Worm (Caenorhabditis elegans) whole organism, L4 larva: ENCODE data around the gene msi-1.

Experiments used
- D1046.2 ChIP-seq: fragments of 200-800 bp; sonication (Bioruptor generic); IDR thresholded peaks from 2 replicates; pipeline ENCODE4 v1.3.6; 2022; ENCODE audit warnings: missing genetic modification characterization, missing compliant biosample characterization
- F44E2.7 ChIP-seq: fragments of 200-800 bp; sonication (Bioruptor generic); IDR thresholded peaks from 2 replicates; pipeline ENCODE4 v2.1.2; 2022; ENCODE audit warnings: missing genetic modification characterization, missing compliant biosample characterization
- T26A8.4 ChIP-seq: fragments of 200-800 bp; sonication (Bioruptor generic); IDR thresholded peaks from 2 replicates; pipeline ENCODE4 v1.3.6; 2022; ENCODE audit warnings: missing genetic modification characterization, missing compliant biosample characterization
- Y105C5A.15 ChIP-seq: fragments of 200-800 bp; sonication (Bioruptor generic); IDR thresholded peaks from 2 replicates; pipeline ENCODE4 v1.3.6; 2022; ENCODE audit warnings: missing genetic modification characterization, missing compliant biosample characterization
- ZK337.2 ChIP-seq: fragments of 200-800 bp; sonication (Bioruptor generic); IDR thresholded peaks from 2 replicates; pipeline ENCODE4 v1.3.6; 2022; ENCODE audit warnings: missing genetic modification reagents, missing genetic modification characterization, missing compliant biosample characterization
- ZK546.5 ChIP-seq, 2 experiments: sonication (generic microtip); optimal IDR thresholded peaks; 2 replicates each; lab custom pipeline; 2017; ENCODE audit warnings: missing biosample characterization in 2 of 2, missing genetic modification characterization in 2 of 2
- ceh-20 ChIP-seq: fragments of 200-800 bp; sonication (Bioruptor generic); IDR thresholded peaks from 2 replicates; pipeline ENCODE4 v1.3.6; 2022; ENCODE audit warnings: missing genetic modification reagents, missing genetic modification characterization, missing compliant biosample characterization
- ceh-44 ChIP-seq: fragments of 200-800 bp; sonication (Bioruptor generic); IDR thresholded peaks from 2 replicates; pipeline ENCODE4 v1.3.6; 2022; ENCODE audit warnings: missing genetic modification reagents, missing genetic modification characterization, missing compliant biosample characterization
- ceh-62 ChIP-seq: sonication (generic microtip); optimal IDR thresholded peaks from 2 replicates; lab custom pipeline; 2017; ENCODE audit warnings: missing biosample characterization, missing genetic modification characterization
- cey-2 ChIP-seq: sonication (generic microtip); optimal IDR thresholded peaks from 3 replicates; lab custom pipeline; 2017; ENCODE audit warnings: missing genetic modification characterization, mild to moderate bottlenecking, missing compliant biosample characterization, antibody characterized with exemption, borderline replicate concordance; ENCODE audit not compliant: insufficient read depth
- daf-12 ChIP-seq: fragments of 150-350 bp; optimal IDR thresholded peaks from 2 replicates; lab custom pipeline; 2014; ENCODE audit warnings: missing biosample characterization, missing genetic modification reagents, missing genetic modification characterization
- daf-19 ChIP-seq: fragments of 200-800 bp; sonication (Bioruptor generic); conservative IDR thresholded peaks from 2 replicates; pipeline ENCODE4 v1.3.6; 2022; ENCODE audit warnings: missing genetic modification characterization, missing compliant biosample characterization
- daf-8 ChIP-seq: fragments of 200-800 bp; sonication (Bioruptor generic); IDR thresholded peaks from 2 replicates; pipeline ENCODE4 v1.3.6; 2022; ENCODE audit warnings: missing genetic modification characterization, missing compliant biosample characterization
- duxl-1 ChIP-seq: sonication (generic microtip); optimal IDR thresholded peaks from 2 replicates; lab custom pipeline; 2016; ENCODE audit warnings: mild to moderate bottlenecking, missing genetic modification characterization, moderate library complexity, missing compliant biosample characterization; ENCODE audit not compliant: poor library complexity
- dve-1 ChIP-seq: sonication (generic microtip); optimal IDR thresholded peaks from 2 replicates; lab custom pipeline; 2017; ENCODE audit warnings: antibody characterized with exemption, mild to moderate bottlenecking, missing genetic modification characterization, missing compliant biosample characterization; ENCODE audit not compliant: insufficient read depth
- fkh-10 ChIP-seq: fragments of 150-350 bp; optimal IDR thresholded peaks from 2 replicates; lab custom pipeline; 2014; ENCODE audit warnings: missing biosample characterization, missing genetic modification reagents, missing genetic modification characterization
- gei-8 ChIP-seq: fragments of 200-800 bp; sonication (Bioruptor generic); optimal IDR thresholded peaks from 2 replicates; lab custom pipeline; 2018; ENCODE audit warnings: mild to moderate bottlenecking, missing genetic modification characterization, missing compliant biosample characterization
- lin-13 ChIP-seq: fragments of 150-350 bp; optimal IDR thresholded peaks from 2 replicates; lab custom pipeline; 2014; ENCODE audit warnings: missing biosample characterization, missing genetic modification reagents, missing genetic modification characterization
- lin-15B ChIP-seq: fragments of 150-350 bp; sonication (generic microtip); optimal IDR thresholded peaks from 3 replicates; lab custom pipeline; 2014; ENCODE audit warnings: missing biosample characterization, missing genetic modification characterization
- lin-29 ChIP-seq: fragments of 200-800 bp; sonication (Bioruptor generic); IDR thresholded peaks from 2 replicates; pipeline ENCODE4 v1.3.6; 2022; ENCODE audit warnings: missing genetic modification reagents, missing genetic modification characterization, missing compliant biosample characterization
- lir-3 ChIP-seq: sonication (generic microtip); optimal IDR thresholded peaks from 2 replicates; lab custom pipeline; 2016; ENCODE audit warnings: mild to moderate bottlenecking, missing genetic modification characterization, missing compliant biosample characterization
- madf-9 ChIP-seq: fragments of 200-800 bp; sonication (Bioruptor generic); conservative IDR thresholded peaks from 2 replicates; pipeline ENCODE4 v1.3.6; 2022; ENCODE audit warnings: missing genetic modification reagents, missing genetic modification characterization, missing compliant biosample characterization
- mdt-29 ChIP-seq: fragments of 200-800 bp; sonication (Bioruptor generic); IDR thresholded peaks from 2 replicates; pipeline ENCODE4 v1.3.6; 2022; ENCODE audit warnings: missing genetic modification reagents, missing genetic modification characterization, missing compliant biosample characterization
- mxl-2 ChIP-seq: fragments of 200-800 bp; sonication (Bioruptor generic); conservative IDR thresholded peaks from 2 replicates; pipeline ENCODE4 v1.3.6; 2022; ENCODE audit warnings: missing genetic modification reagents, missing genetic modification characterization, missing compliant biosample characterization
- mxl-3 ChIP-seq: fragments of 200-800 bp; sonication (Bioruptor generic); optimal IDR thresholded peaks from 2 replicates; lab custom pipeline; 2018; ENCODE audit warnings: mild to moderate bottlenecking, missing genetic modification characterization, missing compliant biosample characterization
- nhr-10 ChIP-seq: fragments of 150-350 bp; optimal IDR thresholded peaks from 2 replicates; lab custom pipeline; 2014; ENCODE audit warnings: missing biosample characterization, missing genetic modification characterization
- nhr-11 ChIP-seq: fragments of 150-350 bp; optimal IDR thresholded peaks from 2 replicates; lab custom pipeline; 2014; ENCODE audit warnings: missing biosample characterization, missing genetic modification characterization
- nhr-111 ChIP-seq: fragments of 200-800 bp; sonication (Bioruptor generic); optimal IDR thresholded peaks from 2 replicates; lab custom pipeline; 2018; ENCODE audit warnings: mild to moderate bottlenecking, missing genetic modification characterization, missing compliant biosample characterization
- nhr-237 ChIP-seq: sonication (generic microtip); optimal IDR thresholded peaks from 2 replicates; lab custom pipeline; 2017; ENCODE audit warnings: missing biosample characterization, missing genetic modification characterization
- nhr-28 ChIP-seq: fragments of 150-350 bp; optimal IDR thresholded peaks from 2 replicates; lab custom pipeline; 2014; ENCODE audit warnings: missing biosample characterization, missing genetic modification characterization
- nhr-41 ChIP-seq: fragments of 200-800 bp; sonication (Bioruptor generic); IDR thresholded peaks from 2 replicates; pipeline ENCODE4 v1.3.6; 2022; ENCODE audit warnings: missing genetic modification reagents, missing genetic modification characterization, missing compliant biosample characterization
- nhr-42 ChIP-seq: fragments of 200-800 bp; sonication (Bioruptor generic); IDR thresholded peaks from 2 replicates; pipeline ENCODE4 v1.3.6; 2022; ENCODE audit warnings: missing genetic modification characterization, missing compliant biosample characterization
- nhr-48 ChIP-seq: sonication (generic microtip); optimal IDR thresholded peaks from 2 replicates; lab custom pipeline; 2016; ENCODE audit warnings: mild to moderate bottlenecking, missing genetic modification characterization, missing compliant biosample characterization
- nhr-76 ChIP-seq: fragments of 150-350 bp; optimal IDR thresholded peaks from 2 replicates; lab custom pipeline; 2014; ENCODE audit warnings: missing biosample characterization, missing genetic modification characterization
- php-3 ChIP-seq: fragments of 200-800 bp; sonication (Bioruptor generic); IDR thresholded peaks from 2 replicates; pipeline ENCODE4 v1.3.6; 2022; ENCODE audit warnings: missing genetic modification reagents, missing genetic modification characterization, missing compliant biosample characterization
- rbr-2 ChIP-seq: sonication (generic microtip); optimal IDR thresholded peaks from 2 replicates; lab custom pipeline; 2016; ENCODE audit warnings: missing genotype, missing genetic modification characterization, missing compliant biosample characterization
- saeg-2 ChIP-seq: fragments of 200-800 bp; sonication (Bioruptor generic); IDR thresholded peaks from 2 replicates; pipeline ENCODE4 v1.3.6; 2022; ENCODE audit warnings: missing genetic modification reagents, missing genetic modification characterization, missing compliant biosample characterization
- sdz-12 ChIP-seq: fragments of 200-800 bp; sonication (Bioruptor generic); optimal IDR thresholded peaks from 2 replicates; lab custom pipeline; 2018; ENCODE audit warnings: mild to moderate bottlenecking, missing genetic modification characterization, missing compliant biosample characterization
- set-16 ChIP-seq: fragments of 200-800 bp; sonication (Bioruptor generic); IDR thresholded peaks from 2 replicates; pipeline ENCODE4 v1.3.6; 2022; ENCODE audit warnings: missing genetic modification reagents, missing genetic modification characterization, missing compliant biosample characterization
- snpc-4 ChIP-seq: fragments of 150-350 bp; optimal IDR thresholded peaks from 2 replicates; lab custom pipeline; 2014; ENCODE audit warnings: missing biosample characterization, missing genetic modification characterization
- spr-3 ChIP-seq: fragments of 200-800 bp; sonication (Bioruptor generic); optimal IDR thresholded peaks from 2 replicates; lab custom pipeline; 2018; ENCODE audit warnings: mild to moderate bottlenecking, missing genetic modification characterization, missing compliant biosample characterization
- tag-97 ChIP-seq: fragments of 200-800 bp; sonication (Bioruptor generic); IDR thresholded peaks from 2 replicates; pipeline ENCODE4 v1.3.6; 2022; ENCODE audit warnings: missing genetic modification characterization, missing compliant biosample characterization
- tra-1 ChIP-seq: fragments of 200-800 bp; sonication (Bioruptor generic); IDR thresholded peaks from 2 replicates; pipeline ENCODE4 v1.3.6; 2022; ENCODE audit warnings: missing genetic modification reagents, missing genetic modification characterization, missing compliant biosample characterization
- unc-130 ChIP-seq: sonication (generic microtip); optimal IDR thresholded peaks from 2 replicates; lab custom pipeline; 2016; ENCODE audit warnings: missing genetic modification reagents, missing genetic modification characterization, missing compliant biosample characterization
- unc-62 ChIP-seq, 3 experiments: fragments of 150-350 bp in 1 of 3; sonication (generic microtip); optimal IDR thresholded peaks in 2 of 3; peaks in 1 of 3; 1 replicate in 1 of 3; 2 replicates in 2 of 3; lab custom pipeline; 2014 to 2017; ENCODE audit warnings: missing biosample characterization in 3 of 3, missing genetic modification characterization in 3 of 3, missing genetic modification reagents in 3 of 3, missing genotype in 1 of 3
- vab-7 ChIP-seq: fragments of 200-800 bp; sonication (Bioruptor generic); IDR thresholded peaks from 2 replicates; pipeline ENCODE4 v1.3.6; 2022; ENCODE audit warnings: missing genetic modification reagents, missing genetic modification characterization, missing compliant biosample characterization
- zfp-2 ChIP-seq: sonication (generic microtip); optimal IDR thresholded peaks from 2 replicates; lab custom pipeline; 2016; ENCODE audit warnings: mild to moderate bottlenecking, missing genetic modification characterization, missing compliant biosample characterization
- zfp-3 ChIP-seq: fragments of 200-800 bp; sonication (Bioruptor generic); conservative IDR thresholded peaks from 2 replicates; pipeline ENCODE4 v1.3.6; 2022; ENCODE audit warnings: missing genetic modification reagents, missing genetic modification characterization, missing compliant biosample characterization
- zip-2 ChIP-seq: fragments of 150-350 bp; optimal IDR thresholded peaks from 2 replicates; lab custom pipeline; 2014; ENCODE audit warnings: missing biosample characterization, missing genetic modification characterization
- ztf-11 ChIP-seq: fragments of 150-350 bp; optimal IDR thresholded peaks from 2 replicates; lab custom pipeline; 2014; ENCODE audit warnings: missing biosample characterization, missing genetic modification characterization
- ztf-7 ChIP-seq: fragments of 150-350 bp; optimal IDR thresholded peaks from 2 replicates; lab custom pipeline; 2014; ENCODE audit warnings: missing biosample characterization, missing genetic modification characterization

msi-1 gene

DNA sequence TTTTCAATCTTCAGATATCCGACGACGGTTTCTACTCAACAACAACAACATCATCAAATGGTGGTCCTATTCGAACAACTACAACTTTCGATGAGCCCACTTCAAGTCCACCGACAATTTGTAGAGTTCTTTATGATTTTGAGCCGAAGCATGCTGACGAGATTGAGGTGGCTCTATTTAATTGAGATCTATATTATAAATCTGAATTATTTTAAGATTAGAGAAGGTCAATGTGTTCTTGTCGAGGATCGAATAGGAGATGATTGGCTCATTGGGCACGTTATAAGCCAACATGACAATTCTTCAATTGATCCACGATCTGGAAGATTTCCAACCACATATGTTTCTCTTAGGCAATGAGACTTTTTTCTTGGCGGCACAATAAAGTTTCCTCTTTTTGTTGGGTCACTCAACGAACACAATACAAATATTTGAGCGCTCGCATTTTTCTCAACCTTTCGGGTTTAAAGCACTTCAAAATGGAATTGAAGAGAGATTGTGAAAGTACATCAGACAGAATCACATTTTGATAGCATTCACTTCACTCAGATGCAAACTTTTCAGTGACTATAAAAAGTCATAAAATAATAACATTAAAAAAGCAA lies 39.3 kb upstream of the msi-1 start (continued):
- TF ChIP-seq nhr-111 (peak; percentile 45), rbr-2 (peak; percentile 19), daf-19 (GFP tag; lab: Robert Waterston, UW) (0 out of 2 replicates have a peak, but pooled peaks have one; percentile 56), T26A8.4 (peak; percentile 66), Y105C5A.15 (GFP tag; lab: Robert Waterston, UW) (no peak), ceh-20 (no peak), tag-97 (GFP tag; lab: Robert Waterston, UW) (no peak), sdz-12 (GFP tag; lab: Kevin White, UChicago) (no peak), dve-1 (tag; lab: Kevin White, UChicago) (no peak), nhr-237 (tag; lab: Kevin White, UChicago) (no peak), vab-7 (no peak), lin-15B (tag; lab: Kevin White, UChicago) (no peak), nhr-10 (tag; lab: Kevin White, UChicago) (no peak), nhr-41 (GFP tag; lab: Robert Waterston, UW) (no peak), mxl-3 (no peak), mdt-29 (no peak), nhr-11 (tag; lab: Kevin White, UChicago) (no peak), F44E2.7 (GFP tag; lab: Robert Waterston, UW) (no peak), tra-1 (GFP tag; lab: Robert Waterston, UW) (no peak), ceh-44 (no peak), snpc-4 (tag; lab: Kevin White, UChicago) (no peak), zfp-3 (0 out of 2 replicates have a peak, but pooled peaks have one; percentile 17), lin-13 (GFP tag; lab: Kevin White, UChicago) (no peak), unc-62 (GFP tag; optimal IDR thresholded peaks at IDR 0.05 in 1 of 2; lab: Kevin White, UChicago) (no peak), unc-62 (tag; optimal IDR thresholded peaks at IDR 0.05; lab: Kevin White, UChicago) (no peak), ZK337.2 (GFP tag; lab: Robert Waterston, UW) (no peak), zfp-2 (tag; lab: Kevin White, UChicago) (no peak), mxl-2 (no peak), cey-2 (tag; lab: Kevin White, UChicago) (no peak), saeg-2 (GFP tag; lab: Robert Waterston, UW) (no peak), duxl-1 (peak; percentile 63), lir-3 (tag; lab: Kevin White, UChicago) (no peak), ztf-11 (tag; lab: Kevin White, UChicago) (no peak), daf-8 (GFP tag; lab: Robert Waterston, UW) (no peak), madf-9 (GFP tag; lab: Robert Waterston, UW) (no peak), nhr-28 (no peak), spr-3 (GFP tag; lab: Kevin White, UChicago) (peak; percentile 71), fkh-10 (no peak), unc-130 (peak; percentile 76), ztf-7 (tag; lab: Kevin White, UChicago) (peak; percentile 82), set-16 (GFP tag; lab: Robert Waterston, UW) (no peak), zip-2 (tag; lab: Kevin White, UChicago) (no peak), nhr-42 (GFP tag; lab: Robert Waterston, UW) (no peak), ceh-62 (tag; lab: Kevin White, UChicago) (no peak), php-3 (no peak), ZK546.5 (tag; optimal IDR thresholded peaks at IDR 0.05; lab: Kevin White, UChicago) (peak in 1 of 2 experiments; percentile 15), gei-8 (GFP tag; lab: Kevin White, UChicago) (no peak), lin-29 (GFP tag; lab: Robert Waterston, UW) (no peak), daf-12 (tag; lab: Kevin White, UChicago) (no peak), D1046.2 (GFP tag; lab: Robert Waterston, UW) (no peak), nhr-48 (tag; lab: Kevin White, UChicago) (no peak), nhr-76 (tag; lab: Kevin White, UChicago) (no peak)
